Worm (Caenorhabditis elegans) whole organism, L4/young adult: ENCODE data around the gene Y55F3AM.21.

Experiments
- W03F9.2 ChIP-seq: fragments of 150-350 bp; optimal IDR thresholded peaks from 2 replicates; lab custom pipeline; 2014; ENCODE audit warnings: missing biosample characterization, missing genetic modification characterization
- dao-5 ChIP-seq: sonication (generic microtip); optimal IDR thresholded peaks from 2 replicates; lab custom pipeline; 2016; ENCODE audit warnings: missing genotype, missing genetic modification characterization, moderate library complexity, missing compliant biosample characterization

DNA sequence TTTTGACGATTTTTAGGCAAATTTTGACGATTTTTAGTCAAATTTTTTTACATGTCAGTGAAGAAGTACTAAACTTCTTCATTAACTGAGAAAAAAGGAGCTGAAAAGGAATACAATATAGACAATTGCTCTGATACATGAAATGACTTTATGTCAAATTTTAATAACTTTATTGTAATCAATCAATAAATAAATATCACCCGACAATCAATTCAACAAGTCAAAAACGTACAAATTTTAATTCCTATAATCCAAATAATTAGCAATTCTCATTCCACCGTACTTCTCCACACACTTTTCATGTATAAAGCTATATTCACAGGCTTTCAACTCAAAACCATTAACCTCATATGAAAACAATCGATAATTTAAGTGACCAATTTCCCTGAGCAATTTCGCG, 13.0 kb downstream of the Y55F3AM.21 start:
- TF ChIP-seq W03F9.2 (tag; lab: Kevin White, UChicago) (no peak), dao-5 (no peak)
